Fruit fly (Drosophila melanogaster) whole organism, embryonic: ENCODE measurements around the gene Kdm3.
A peak's percentile ranks its signal among the peaks of the same experiment; 100 is the strongest.

Experiments used
- ATbp ChIP-seq: fragments of 200-800 bp; sonication (Bioruptor generic); optimal IDR thresholded peaks from 2 replicates; lab custom pipeline; 2017; ENCODE audit warnings: missing biosample characterization, mild to moderate bottlenecking, missing genetic modification characterization, missing genetic modification reagents
- Ada2b ChIP-seq: fragments of 200-800 bp; sonication (Bioruptor generic); IDR thresholded peaks from 2 replicates; pipeline ENCODE4 v1.3.6; 2022; ENCODE audit warnings: missing biosample characterization, missing genetic modification characterization
- CG10543 ChIP-seq: fragments of 200-800 bp; sonication (Bioruptor generic); optimal IDR thresholded peaks from 3 replicates; lab custom pipeline; 2017; ENCODE audit warnings: missing biosample characterization, mild to moderate bottlenecking, missing genetic modification characterization, moderate library complexity
- CG11093 ChIP-seq: fragments of 200-800 bp; sonication (Bioruptor generic); IDR thresholded peaks from 3 replicates; pipeline ENCODE4 v1.3.6; 2022; ENCODE audit warnings: missing biosample characterization, missing genetic modification characterization
- CG11696 ChIP-seq: fragments of 200-800 bp; sonication (Bioruptor generic); IDR thresholded peaks from 2 replicates; pipeline ENCODE4 v1.3.6; 2022; ENCODE audit warnings: missing biosample characterization, missing genetic modification characterization
- CG13296 ChIP-seq: fragments of 200-800 bp; sonication (Bioruptor generic); optimal IDR thresholded peaks from 3 replicates; lab custom pipeline; 2018; ENCODE audit warnings: missing biosample characterization, mild to moderate bottlenecking, missing genetic modification characterization
- CG1647 ChIP-seq: fragments of 200-800 bp; sonication (Bioruptor generic); optimal IDR thresholded peaks from 3 replicates; lab custom pipeline; 2016; ENCODE audit warnings: missing biosample characterization, missing genetic modification characterization
- CG17361 ChIP-seq: fragments of 200-800 bp; sonication (Bioruptor generic); IDR thresholded peaks from 3 replicates; pipeline ENCODE4 v1.3.6; 2022; ENCODE audit warnings: missing biosample characterization, missing genetic modification characterization
- CG17829 ChIP-seq: fragments of 200-800 bp; optimal IDR thresholded peaks from 2 replicates; lab custom pipeline; 2019; ENCODE audit warnings: missing biosample characterization, mild to moderate bottlenecking, missing genetic modification characterization, moderate library complexity
- CG18262 ChIP-seq: fragments of 200-800 bp; optimal IDR thresholded peaks from 3 replicates; lab custom pipeline; 2019; ENCODE audit warnings: missing biosample characterization, mild to moderate bottlenecking, missing genetic modification characterization, moderate library complexity
- CG18599 ChIP-seq: fragments of 200-800 bp; sonication (Bioruptor generic); optimal IDR thresholded peaks from 3 replicates; lab custom pipeline; 2017; ENCODE audit warnings: missing biosample characterization, missing genetic modification characterization, mild to moderate bottlenecking, moderate library complexity, missing genetic modification reagents
- CG30020 ChIP-seq: fragments of 200-800 bp; optimal IDR thresholded peaks from 2 replicates; lab custom pipeline; 2019; ENCODE audit warnings: missing biosample characterization, mild to moderate bottlenecking, missing genetic modification characterization, moderate library complexity
- CG31224 ChIP-seq: fragments of 200-800 bp; sonication (Bioruptor generic); IDR thresholded peaks from 2 replicates; pipeline ENCODE4 v1.3.6; 2022; ENCODE audit warnings: missing biosample characterization, missing genetic modification characterization
- CG34376 ChIP-seq: fragments of 200-800 bp; sonication (Bioruptor generic); optimal IDR thresholded peaks from 2 replicates; lab custom pipeline; 2018; ENCODE audit warnings: missing biosample characterization, mild to moderate bottlenecking, missing genetic modification characterization
- CG4730 ChIP-seq: fragments of 200-800 bp; sonication (Bioruptor generic); IDR thresholded peaks from 2 replicates; pipeline ENCODE4 v1.3.6; 2022; ENCODE audit warnings: missing biosample characterization, missing genetic modification characterization
- CG8924 ChIP-seq: fragments of 200-800 bp; optimal IDR thresholded peaks from 3 replicates; lab custom pipeline; 2019; ENCODE audit warnings: missing biosample characterization, mild to moderate bottlenecking, missing genetic modification characterization, moderate library complexity
- CG9215 ChIP-seq: fragments of 200-800 bp; sonication (Bioruptor generic); IDR thresholded peaks from 2 replicates; pipeline ENCODE4 v1.3.6; 2022; ENCODE audit warnings: missing biosample characterization, missing genetic modification characterization
- CG9437 ChIP-seq: fragments of 200-800 bp; sonication (Bioruptor generic); optimal IDR thresholded peaks from 2 replicates; lab custom pipeline; 2018; ENCODE audit warnings: missing biosample characterization, mild to moderate bottlenecking, missing genetic modification characterization
- CG9797 ChIP-seq: fragments of 200-800 bp; sonication (Bioruptor generic); optimal IDR thresholded peaks from 3 replicates; lab custom pipeline; 2018; ENCODE audit warnings: missing biosample characterization, mild to moderate bottlenecking, missing genetic modification characterization
- CG9932 ChIP-seq: fragments of 200-800 bp; sonication (Bioruptor generic); IDR thresholded peaks from 2 replicates; pipeline ENCODE4 v1.3.6; 2022; ENCODE audit warnings: missing biosample characterization, missing genetic modification characterization
- D19A ChIP-seq: fragments of 200-800 bp; optimal IDR thresholded peaks from 3 replicates; lab custom pipeline; 2019; ENCODE audit warnings: missing biosample characterization, mild to moderate bottlenecking, missing genetic modification characterization, moderate library complexity
- Dll ChIP-seq: fragments of 200-800 bp; sonication (Bioruptor generic); IDR thresholded peaks from 4 replicates; pipeline ENCODE4 v1.3.6; 2022; ENCODE audit warnings: missing biosample characterization, missing genetic modification characterization; ENCODE audit not compliant: partially characterized antibody
- E2f2 ChIP-seq: fragments of 200-800 bp; sonication (Bioruptor generic); IDR thresholded peaks from 2 replicates; pipeline ENCODE4 v1.3.6; 2022; ENCODE audit warnings: missing biosample characterization, missing genetic modification characterization
- Eip74EF ChIP-seq, 2 experiments: fragments of 200-800 bp in 1 of 2; fragments of >200 bp in 1 of 2; sonication (Bioruptor generic) in 1 of 2; optimal IDR thresholded peaks; 2 replicates each; lab custom pipeline; 2017 to 2019; ENCODE audit warnings: missing biosample characterization in 2 of 2, missing genetic modification characterization in 2 of 2, mild to moderate bottlenecking in 1 of 2, moderate library complexity in 1 of 2
- Ets65A ChIP-seq: fragments of 200-800 bp; sonication (Bioruptor generic); peaks from one replicate; lab custom pipeline; 2016; ENCODE audit warnings: missing biosample characterization, missing genetic modification characterization
- Fer3 ChIP-seq: fragments of 200-800 bp; sonication (Bioruptor generic); optimal IDR thresholded peaks from 2 replicates; lab custom pipeline; 2018; ENCODE audit warnings: missing biosample characterization, mild to moderate bottlenecking, missing genetic modification characterization, moderate library complexity
- H15 ChIP-seq: fragments of 200-800 bp; sonication (Bioruptor generic); IDR thresholded peaks from 3 replicates; pipeline ENCODE4 v1.3.6; 2022; ENCODE audit warnings: missing biosample characterization, missing genetic modification characterization
- HLH4C ChIP-seq: fragments of 200-800 bp; sonication (Bioruptor generic); IDR thresholded peaks from 3 replicates; pipeline ENCODE4 v1.3.6; 2022; ENCODE audit warnings: missing biosample characterization, missing genetic modification characterization; ENCODE audit not compliant: partially characterized antibody
- Lhr ChIP-seq: fragments of 200-800 bp; sonication (Bioruptor generic); optimal IDR thresholded peaks from 3 replicates; lab custom pipeline; 2017; ENCODE audit warnings: mild to moderate bottlenecking, missing biosample characterization, missing genetic modification reagents, missing genetic modification characterization
- MBD-R2 ChIP-seq: fragments of 200-800 bp; sonication (Bioruptor generic); IDR thresholded peaks from 2 replicates; pipeline ENCODE4 v1.3.6; 2022; ENCODE audit warnings: missing biosample characterization, missing genetic modification characterization
- MESR4 ChIP-seq: fragments of 200-800 bp; sonication (Bioruptor generic); optimal IDR thresholded peaks from 2 replicates; lab custom pipeline; 2018; ENCODE audit warnings: missing biosample characterization, mild to moderate bottlenecking, missing genetic modification characterization, moderate library complexity
- Med ChIP-seq: fragments of 200-800 bp; sonication (Bioruptor generic); peaks from one replicate; lab custom pipeline; 2016; ENCODE audit warnings: missing biosample characterization, missing genetic modification characterization, mild to moderate bottlenecking, inconsistent platforms, moderate library complexity
- Oaz ChIP-seq: fragments of 200-800 bp; sonication (Bioruptor generic); IDR thresholded peaks from 2 replicates; pipeline ENCODE4 v1.3.6; 2022; ENCODE audit warnings: missing biosample characterization, missing genetic modification characterization
- Optix ChIP-seq: fragments of 200-800 bp; sonication (Bioruptor generic); IDR thresholded peaks from 3 replicates; pipeline ENCODE4 v1.3.6; 2022; ENCODE audit warnings: missing biosample characterization, missing genetic modification characterization
- Trl ChIP-seq, 3 experiments: fragments of >200 bp in 2 of 3; fragments of 200-800 bp in 1 of 3; sonication (Bioruptor generic) in 1 of 3; optimal IDR thresholded peaks; 2 replicates in 1 of 3; 3 replicates in 2 of 3; lab custom pipeline; 2016 to 2017; ENCODE audit warnings: missing biosample characterization in 1 of 3, missing genetic modification characterization in 1 of 3
- chm ChIP-seq: fragments of 200-800 bp; sonication (Bioruptor generic); IDR thresholded peaks from 2 replicates; pipeline ENCODE4 v1.3.6; 2022; ENCODE audit warnings: missing biosample characterization, missing genetic modification characterization
- crp ChIP-seq, 2 experiments: fragments of 200-800 bp; sonication (Bioruptor generic); optimal IDR thresholded peaks; 2 replicates in 1 of 2; 3 replicates in 1 of 2; lab custom pipeline; 2017; ENCODE audit warnings: missing biosample characterization in 2 of 2, missing genetic modification characterization in 2 of 2, mild to moderate bottlenecking in 1 of 2, moderate library complexity in 1 of 2
- disco-r ChIP-seq: fragments of 200-800 bp; sonication (Bioruptor generic); optimal IDR thresholded peaks from 2 replicates; lab custom pipeline; 2016; ENCODE audit warnings: missing biosample characterization, missing genetic modification characterization
- eyg ChIP-seq: fragments of 200-800 bp; sonication (Bioruptor generic); optimal IDR thresholded peaks from 3 replicates; lab custom pipeline; 2016; ENCODE audit warnings: missing biosample characterization, missing genetic modification characterization
- fd3F ChIP-seq: fragments of 200-800 bp; sonication (Bioruptor generic); optimal IDR thresholded peaks from 2 replicates; lab custom pipeline; 2018; ENCODE audit warnings: missing biosample characterization, mild to moderate bottlenecking, missing genetic modification characterization, moderate library complexity
- gro ChIP-seq: fragments of 200-800 bp; sonication (Bioruptor generic); optimal IDR thresholded peaks from 2 replicates; lab custom pipeline; 2016; ENCODE audit warnings: missing biosample characterization, missing genetic modification characterization
- jumu ChIP-seq: fragments of 200-800 bp; sonication (Bioruptor generic); optimal IDR thresholded peaks from 3 replicates; lab custom pipeline; 2016; ENCODE audit warnings: missing biosample characterization, missing genetic modification characterization
- kah ChIP-seq: fragments of 200-800 bp; sonication (Bioruptor generic); optimal IDR thresholded peaks from 2 replicates; lab custom pipeline; 2018; ENCODE audit warnings: missing biosample characterization, mild to moderate bottlenecking, missing genetic modification characterization
- lilli ChIP-seq: fragments of 200-800 bp; sonication (Bioruptor generic); optimal IDR thresholded peaks from 3 replicates; lab custom pipeline; 2016; ENCODE audit warnings: missing biosample characterization, missing genetic modification characterization
- pan ChIP-seq, 4 experiments: fragments of >200 bp in 3 of 4; fragments of 200-800 bp in 1 of 4; sonication (Bioruptor generic) in 1 of 4; optimal IDR thresholded peaks in 3 of 4; IDR thresholded peaks in 1 of 4; 2 replicates each; pipeline versions ENCODE4 v1.3.6 to Lab custom; 2017 to 2022; ENCODE audit warnings: missing biosample characterization in 2 of 4, missing genetic modification characterization in 2 of 4, mixed read lengths in 1 of 4
- phol ChIP-seq: fragments of 200-800 bp; sonication (Bioruptor generic); optimal IDR thresholded peaks from 3 replicates; lab custom pipeline; 2018; ENCODE audit warnings: missing biosample characterization, mild to moderate bottlenecking, missing genetic modification characterization, moderate library complexity
- sens-2 ChIP-seq: fragments of 200-800 bp; sonication (Bioruptor generic); IDR thresholded peaks from 2 replicates; pipeline ENCODE4 v1.3.6; 2022; ENCODE audit warnings: missing biosample characterization, missing genetic modification characterization
- slbo ChIP-seq: fragments of 200-800 bp; sonication (Bioruptor generic); IDR thresholded peaks from 2 replicates; pipeline ENCODE4 v1.3.6; 2022; ENCODE audit warnings: missing biosample characterization, missing genetic modification characterization
- wek ChIP-seq: fragments of 200-800 bp; sonication (Bioruptor generic); optimal IDR thresholded peaks from 3 replicates; lab custom pipeline; 2018; ENCODE audit warnings: missing biosample characterization, mild to moderate bottlenecking, missing genetic modification characterization, moderate library complexity

Kdm3 gene

dm6 chr3R:9555334-9555974 is 39.6 kb downstream of the Kdm3 start, which contains the start of the genes CG9386 and BckdhA (continued):
- TF ChIP-seq CG13296 (GFP tag; lab: Kevin White, UChicago) (peak; percentile 59), CG8924 (peak; percentile 54), Fer3 (peak; percentile 42), CG18262 (tag; lab: Kevin White, UChicago) (peak; percentile 56), crp (GFP tag; optimal IDR thresholded peaks at IDR 0.05; lab: Kevin White, UChicago) (peak in 1 of 2 experiments; percentile 76), Lhr (GFP tag; lab: Kevin White, UChicago) (no peak), HLH4C (peak; percentile 74), Ets65A (GFP tag; lab: Kevin White, UChicago) (peak; percentile 95), CG31224 (GFP tag; lab: Robert Waterston, UW) (no peak), Trl (optimal IDR thresholded peaks at IDR 0.05; lab: Kevin White, UChicago) (no peak), Trl (GFP tag; optimal IDR thresholded peaks at IDR 0.05; lab: Kevin White, UChicago) (peak; percentile 52), CG9215 (GFP tag; lab: Robert Waterston, UW) (peak; percentile 49), D19A (tag; lab: Kevin White, UChicago) (peak; percentile 38), CG17361 (GFP tag; lab: Robert Waterston, UW) (peak; percentile 74; the same call in 2 of the 3 replicates), wek (GFP tag; lab: Kevin White, UChicago) (no peak), fd3F (GFP tag; lab: Kevin White, UChicago) (peak; percentile 7), CG17829 (tag; lab: Kevin White, UChicago) (peak; percentile 45), phol (tag; lab: Kevin White, UChicago) (peak; percentile 60), CG11093 (GFP tag; lab: Robert Waterston, UW) (no peak), gro (GFP tag; lab: Kevin White, UChicago) (peak; percentile 45), Optix (GFP tag; lab: Robert Waterston, UW) (no peak), Ada2b (peak; percentile 43; the same call in 1 of the 2 replicates), slbo (GFP tag; lab: Robert Waterston, UW) (peak; percentile 71), pan (optimal IDR thresholded peaks at IDR 0.05; lab: Kevin White, UChicago) (no peak), pan (GFP tag; optimal IDR thresholded peaks at IDR 0.05 in 1 of 2, IDR thresholded peaks at IDR 0.05 in 1 of 2) (peak in 1 of 2 experiments; percentile 55), kah (GFP tag; lab: Kevin White, UChicago) (peak; percentile 72), CG34376 (GFP tag; lab: Kevin White, UChicago) (peak; percentile 46), jumu (GFP tag; lab: Kevin White, UChicago) (peak; percentile 30), Dll (GFP tag; lab: Robert Waterston, UW) (peak; percentile 85), chm (GFP tag; lab: Robert Waterston, UW) (no peak), MESR4 (GFP tag; lab: Kevin White, UChicago) (peak; percentile 68), Oaz (GFP tag; lab: Robert Waterston, UW) (no peak), eyg (no peak), Eip74EF (GFP tag; optimal IDR thresholded peaks at IDR 0.05; lab: Kevin White, UChicago) (no peak), E2f2 (peak; percentile 83), CG18599 (GFP tag; lab: Kevin White, UChicago) (no peak), CG11696 (GFP tag; lab: Robert Waterston, UW) (no peak), lilli (GFP tag; lab: Kevin White, UChicago) (peak; percentile 78), CG30020 (tag; lab: Kevin White, UChicago) (peak; percentile 26), CG9437 (GFP tag; lab: Kevin White, UChicago) (peak; percentile 77), Med (peak; percentile 92), sens-2 (GFP tag; lab: Robert Waterston, UW) (no peak), CG9932 (peak; percentile 80), disco-r (no peak), CG10543 (peak; percentile 62), MBD-R2 (GFP tag; lab: Robert Waterston, UW) (peak; percentile 49), ATbp (GFP tag; lab: Kevin White, UChicago) (no peak), CG9797 (GFP tag; lab: Kevin White, UChicago) (no peak), H15 (GFP tag; lab: Robert Waterston, UW) (no peak), CG1647 (peak; percentile 55), CG4730 (GFP tag; lab: Robert Waterston, UW) (no peak)
